Worm (Caenorhabditis elegans) whole organism, midembryonic: ENCODE data around the gene B0222.15.
A peak's percentile ranks its signal among the peaks of the same experiment; 100 is the strongest.

Experiments
- T22C8.4 ChIP-seq: fragments of 200-800 bp; sonication (Bioruptor generic); IDR thresholded peaks from 2 replicates; pipeline ENCODE4 v1.3.6; 2022; ENCODE audit warnings: missing genetic modification characterization, missing compliant biosample characterization
- cog-1 ChIP-seq: sonication (generic microtip); optimal IDR thresholded peaks from 2 replicates; lab custom pipeline; 2016; ENCODE audit warnings: missing genetic modification characterization, missing compliant biosample characterization
- flt-1 ChIP-seq: fragments of 200-800 bp; sonication (Bioruptor generic); IDR thresholded peaks from 2 replicates; pipeline ENCODE4 v1.3.6; 2022; ENCODE audit warnings: missing genetic modification characterization, missing compliant biosample characterization
- klf-2 ChIP-seq: fragments of 200-800 bp; sonication (Bioruptor generic); conservative IDR thresholded peaks from 2 replicates; pipeline ENCODE4 v1.3.6; 2022; ENCODE audit warnings: missing genetic modification reagents, missing genetic modification characterization, missing compliant biosample characterization
- med-1 ChIP-seq: sonication (generic microtip); optimal IDR thresholded peaks from 2 replicates; lab custom pipeline; 2017; ENCODE audit warnings: missing genetic modification characterization, mild to moderate bottlenecking, missing compliant biosample characterization, antibody characterized with exemption, missing genetic modification reagents; ENCODE audit not compliant: insufficient read depth
- ref-1 ChIP-seq: fragments of 200-800 bp; sonication (Bioruptor generic); conservative IDR thresholded peaks from 2 replicates; pipeline ENCODE4 v1.3.6; 2022; ENCODE audit warnings: missing genetic modification reagents, missing genetic modification characterization, missing compliant biosample characterization
- tab-1 ChIP-seq: fragments of 200-800 bp; sonication (Bioruptor generic); IDR thresholded peaks from 2 replicates; pipeline ENCODE4 v1.3.6; 2022; ENCODE audit warnings: missing genetic modification characterization, missing compliant biosample characterization
- ztf-23 ChIP-seq: fragments of 200-800 bp; sonication (Bioruptor generic); IDR thresholded peaks from 2 replicates; pipeline ENCODE4 v1.3.6; 2022; ENCODE audit warnings: missing genetic modification reagents, missing genetic modification characterization, missing compliant biosample characterization
- ztf-29 ChIP-seq: fragments of 200-800 bp; sonication (Bioruptor generic); IDR thresholded peaks from 2 replicates; pipeline ENCODE4 v1.3.6; 2022; ENCODE audit warnings: missing genetic modification reagents, missing genetic modification characterization, missing compliant biosample characterization

B0222.15 gene

ce11 chrV:9175218-9175837 is 18.7 kb upstream of the B0222.15 start, which contains the start of gene spas-1:
Gene spas-1, plus strand, starts transcription at chrV:9175789.
- TF ChIP-seq T22C8.4 (peak; percentile 78), ref-1 (no peak), tab-1 (GFP tag; lab: Robert Waterston, UW) (peak; percentile 78), med-1 (GFP tag; lab: Kevin White, UChicago) (peak; percentile 6), ztf-23 (peak; percentile 72; the same call in 1 of the 2 replicates), cog-1 (tag; lab: Kevin White, UChicago) (peak; percentile 68), klf-2 (GFP tag; lab: Robert Waterston, UW) (no peak)

DNA sequence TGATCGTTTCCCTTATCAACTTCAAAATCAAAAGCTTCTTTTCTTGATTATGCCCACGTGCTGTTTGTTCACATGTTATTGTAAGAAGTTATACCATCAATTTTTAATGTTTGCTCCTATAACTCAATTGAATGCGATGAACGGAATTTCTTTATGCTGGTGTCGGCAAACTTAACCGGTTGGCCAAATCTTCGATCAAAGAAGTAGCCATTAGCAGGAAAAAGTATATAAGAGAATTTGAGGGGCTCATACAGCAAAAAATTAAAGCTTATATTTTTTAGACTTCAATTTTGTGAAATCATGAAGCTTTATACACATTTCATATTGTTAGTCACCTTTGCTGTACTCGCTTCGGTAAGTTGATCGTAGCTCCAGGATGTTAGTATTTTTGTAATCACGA is 17.2 kb upstream of the B0222.15 start, which contains the start of gene pqn-16:
TSS of gene pqn-16 (plus strand) at position 301 of the 400 bp plus-strand sequence.
- no peak for TF ChIP-seq tab-1 (GFP tag; lab: Robert Waterston, UW)
- no peak for TF ChIP-seq med-1 (GFP tag; lab: Kevin White, UChicago)
- no peak for TF ChIP-seq klf-2 (GFP tag; lab: Robert Waterston, UW)
- TF ChIP-seq ztf-29 (GFP tag; lab: Robert Waterston, UW), result no peak
- TF ChIP-seq cog-1 (tag; lab: Kevin White, UChicago), result no peak
- TF ChIP-seq ztf-23, result no peak
- no peak for TF ChIP-seq flt-1
- no peak for TF ChIP-seq ref-1
- TF ChIP-seq T22C8.4, result no peak

DNA sequence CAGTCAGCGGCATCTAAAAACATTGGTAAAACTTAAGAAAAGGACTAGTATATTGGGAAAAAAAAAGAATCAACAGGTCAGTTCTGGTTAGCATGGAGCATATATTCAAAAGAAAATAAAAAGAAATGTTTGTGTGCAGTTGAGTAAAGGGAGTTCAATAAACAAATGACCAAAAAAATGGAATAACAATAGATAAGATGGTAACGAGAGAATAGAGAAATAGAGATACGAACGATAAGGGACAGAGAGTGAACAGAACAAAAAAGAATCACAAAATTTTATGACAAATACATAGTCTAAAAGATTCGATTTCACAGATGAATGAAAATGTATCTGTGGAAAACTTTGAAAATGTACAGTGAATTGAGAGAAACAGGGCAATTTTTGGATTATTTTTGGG is 16.4 kb upstream of the B0222.15 start, which contains the start of gene gad-3:
TSS of gene gad-3 (minus strand) at position 17 of the 400 bp plus-strand sequence.
- TF ChIP-seq cog-1 (tag; lab: Kevin White, UChicago), result no peak
- no peak for TF ChIP-seq T22C8.4
- no peak for TF ChIP-seq ref-1
- TF ChIP-seq klf-2 (GFP tag; lab: Robert Waterston, UW), result no peak
- TF ChIP-seq ztf-29 (GFP tag; lab: Robert Waterston, UW), result no peak
- no peak for TF ChIP-seq med-1 (GFP tag; lab: Kevin White, UChicago)
- no peak for TF ChIP-seq ztf-23
- TF ChIP-seq flt-1, result no peak
- TF ChIP-seq tab-1 (GFP tag; lab: Robert Waterston, UW), result no peak

DNA sequence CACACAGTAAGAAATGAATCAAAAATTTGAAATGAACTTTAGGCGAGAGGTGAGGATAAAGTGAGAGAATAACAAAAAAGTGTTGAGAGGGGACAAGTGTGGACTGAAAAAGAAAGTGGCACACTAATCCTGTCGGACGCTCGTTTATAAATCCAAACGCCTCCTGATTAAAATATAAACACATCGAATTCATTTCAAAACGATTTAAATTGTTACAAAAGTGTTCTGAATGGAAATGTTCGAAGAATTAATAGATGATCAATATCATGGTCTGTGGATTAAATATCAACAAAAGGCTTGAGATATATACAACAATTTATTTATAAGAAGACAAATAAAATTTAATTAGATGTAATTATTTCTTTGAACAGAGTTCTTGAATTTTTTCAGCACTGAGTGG is 11.5 kb upstream of the B0222.15 start, which contains the start of gene B0222.11:
TSS of gene B0222.11 (minus strand) at position 101 of the 400 bp plus-strand sequence.
- no peak for TF ChIP-seq cog-1 (tag; lab: Kevin White, UChicago)
- no peak for TF ChIP-seq klf-2 (GFP tag; lab: Robert Waterston, UW)
- TF ChIP-seq ref-1, result no peak
- TF ChIP-seq med-1 (GFP tag; lab: Kevin White, UChicago), result no peak
- TF ChIP-seq flt-1, result no peak
- no peak for TF ChIP-seq ztf-29 (GFP tag; lab: Robert Waterston, UW)
- TF ChIP-seq tab-1 (GFP tag; lab: Robert Waterston, UW), result no peak
- TF ChIP-seq T22C8.4, result no peak
- no peak for TF ChIP-seq ztf-23

DNA sequence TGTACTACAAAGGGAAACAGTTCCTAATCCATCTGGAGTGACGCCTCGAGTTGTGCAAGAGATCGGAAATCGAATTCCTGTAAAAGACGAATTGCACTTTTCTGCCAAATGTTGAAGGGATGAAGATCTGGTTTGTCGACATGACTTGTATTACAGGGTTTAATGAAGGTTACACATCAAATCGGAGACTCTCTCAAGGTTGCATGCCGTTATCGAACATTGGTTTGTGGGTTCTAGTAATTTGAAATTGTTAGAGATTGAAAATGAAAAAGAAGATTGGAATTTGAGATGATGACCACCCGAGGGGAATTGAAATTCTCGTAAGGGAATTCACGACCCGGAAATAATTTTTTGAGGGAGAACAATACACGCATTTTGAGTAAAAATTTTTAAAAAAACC is 9.7 kb upstream of the B0222.15 start:
- TF ChIP-seq T22C8.4 (no peak), tab-1 (GFP tag; lab: Robert Waterston, UW) (no peak), flt-1 (no peak), ztf-23 (no peak), ref-1 (no peak), klf-2 (GFP tag; lab: Robert Waterston, UW) (no peak), ztf-29 (GFP tag; lab: Robert Waterston, UW) (no peak), med-1 (GFP tag; lab: Kevin White, UChicago) (no peak), cog-1 (tag; lab: Kevin White, UChicago) (no peak)

- TF ChIP-seq tab-1 (GFP tag; lab: Robert Waterston, UW), result no peak
- no peak for TF ChIP-seq cog-1 (tag; lab: Kevin White, UChicago)
- TF ChIP-seq klf-2 (GFP tag; lab: Robert Waterston, UW), result no peak
- no peak for TF ChIP-seq ref-1
- no peak for TF ChIP-seq T22C8.4
Measured at ce11 chrV:9165073-9165699, 8.6 kb upstream of the B0222.15 start, which contains the start of gene col-10. Gene col-10, minus strand, starts transcription at chrV:9165307.

DNA sequence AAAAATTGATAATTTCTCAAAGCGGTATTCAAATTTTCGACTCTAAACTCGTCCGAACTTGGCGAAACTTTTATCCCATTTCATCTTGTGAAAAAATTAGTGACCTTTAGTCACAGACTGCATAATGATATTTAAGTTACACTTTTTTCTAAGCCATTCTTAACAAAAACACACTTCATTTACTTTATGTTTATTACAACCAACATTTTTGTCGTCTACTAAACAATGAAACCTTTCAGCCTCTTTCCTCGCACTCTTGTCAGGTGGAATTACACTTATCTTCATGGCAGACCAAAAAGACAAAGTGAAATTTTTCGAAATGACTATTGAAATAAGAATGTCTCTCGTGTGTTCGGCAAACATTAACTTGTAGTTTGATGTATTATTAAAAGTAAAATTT is 7.3 kb upstream of the B0222.15 start:
- TF ChIP-seq ztf-23 (no peak), T22C8.4 (no peak), ztf-29 (GFP tag; lab: Robert Waterston, UW) (no peak), klf-2 (GFP tag; lab: Robert Waterston, UW) (no peak), flt-1 (no peak), ref-1 (no peak), cog-1 (tag; lab: Kevin White, UChicago) (no peak)

DNA sequence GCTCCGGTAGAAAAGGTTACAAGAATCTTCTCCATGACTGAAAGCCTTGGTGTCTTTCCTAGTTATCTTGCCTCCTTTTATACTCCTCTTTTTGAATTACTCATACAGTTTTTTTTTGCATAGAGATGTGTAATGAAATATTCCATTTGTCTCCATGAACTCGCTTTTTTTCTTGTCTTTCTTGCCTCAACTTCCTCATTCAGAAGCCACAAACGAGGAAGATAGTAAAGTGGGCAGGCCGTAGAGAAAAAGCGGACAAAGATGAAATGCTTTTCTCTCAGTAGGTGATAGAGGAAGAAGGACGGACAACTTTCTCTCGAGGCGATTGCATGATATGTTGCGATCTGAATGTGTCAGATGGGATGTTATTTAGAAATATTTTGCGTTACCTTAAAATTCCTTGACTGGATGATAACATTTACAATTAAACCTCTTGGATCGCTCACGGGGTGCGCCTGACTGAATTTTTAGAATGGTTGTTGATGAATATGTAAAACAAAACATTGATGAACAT is 6.4 kb upstream of the B0222.15 start, which contains the start of gene col-145:
TSS of gene col-145 (minus strand) at position 51 of the 514 bp plus-strand sequence.
- TF ChIP-seq ztf-23 (no peak), tab-1 (GFP tag; lab: Robert Waterston, UW) (no peak), cog-1 (tag; lab: Kevin White, UChicago) (no peak), ztf-29 (GFP tag; lab: Robert Waterston, UW) (no peak), flt-1 (no peak), ref-1 (no peak), T22C8.4 (no peak), klf-2 (GFP tag; lab: Robert Waterston, UW) (no peak), med-1 (GFP tag; lab: Kevin White, UChicago) (no peak)

- TF ChIP-seq ref-1, result no peak
Measured at ce11 chrV:9162118-9162729, 5.6 kb upstream of the B0222.15 start.
